Worm (Caenorhabditis elegans) whole organism, L4/young adult: ENCODE data around the gene C43H6.4.

ENCODE experiments used
- dao-5 ChIP-seq: sonication (generic microtip); optimal IDR thresholded peaks from 2 replicates; lab custom pipeline; 2016; ENCODE audit warnings: missing genotype, missing genetic modification characterization, moderate library complexity, missing compliant biosample characterization
- him-1 ChIP-seq: sonication (generic microtip); optimal IDR thresholded peaks from 2 replicates; lab custom pipeline; 2016; ENCODE audit warnings: missing genotype, missing genetic modification reagents, missing genetic modification characterization, missing compliant biosample characterization

ce11 chrX:2359797-2360196 lies 44.0 kb upstream of the C43H6.4 start, which contains the start of gene lgc-40:
- no peak for TF ChIP-seq dao-5 (tag; lab: Kevin White, UChicago)
- no peak for TF ChIP-seq him-1 (tag; lab: Kevin White, UChicago)
